ENCODE assay signal across 1 worm cellular context in genomic region chrX:12021446-12021845, ce11.
TF ChIP-seq lines count a peak whose summit lies in the region.

No protein-coding gene starts in this region.

TF ChIP-seq in whole organism, L1 larva, 84 proteins besides CTCF, POLR2A, EP300 and RAD21 (continued from another document):
- TF ChIP-seq nhr-76 (tag; optimal IDR thresholded peaks at IDR 0.05; lab: Kevin White, UChicago) (no peak), lin-14 (GFP tag; optimal IDR thresholded peaks at IDR 0.05; lab: Kevin White, UChicago) (peak; percentile 58), fkh-4 (tag; optimal IDR thresholded peaks at IDR 0.05; lab: Kevin White, UChicago; ENCODE audit: borderline replicate concordance) (no peak), unc-130 (tag; optimal IDR thresholded peaks at IDR 0.05; lab: Kevin White, UChicago) (no peak)
